Fruit fly (Drosophila melanogaster) whole organism, prepupa: ENCODE measurements around the gene CG6962.

Experiments
- CG15336 ChIP-seq: fragments of 200-800 bp; sonication (Bioruptor generic); IDR thresholded peaks from 2 replicates; pipeline ENCODE4 v1.3.6; 2022; ENCODE audit warnings: missing biosample characterization, missing genetic modification characterization
- CG1621 ChIP-seq: fragments of 200-800 bp; sonication (Bioruptor generic); optimal IDR thresholded peaks from 3 replicates; lab custom pipeline; 2018; ENCODE audit warnings: missing biosample characterization, mild to moderate bottlenecking, missing genetic modification characterization
- CG16779 ChIP-seq: fragments of 200-800 bp; sonication (Bioruptor generic); optimal IDR thresholded peaks from 3 replicates; lab custom pipeline; 2017; ENCODE audit warnings: missing biosample characterization, mild to moderate bottlenecking, missing genetic modification characterization
- CG3032 ChIP-seq: fragments of 200-800 bp; optimal IDR thresholded peaks from 2 replicates; lab custom pipeline; 2019; ENCODE audit warnings: missing biosample characterization, mild to moderate bottlenecking, missing genetic modification characterization, moderate library complexity
- CG6808 ChIP-seq: fragments of 200-800 bp; sonication (Bioruptor generic); optimal IDR thresholded peaks from 3 replicates; lab custom pipeline; 2017; ENCODE audit warnings: missing biosample characterization, missing genetic modification characterization, mild to moderate bottlenecking, moderate library complexity, missing genetic modification reagents
- CG6854 ChIP-seq: fragments of 200-800 bp; sonication (Bioruptor generic); optimal IDR thresholded peaks from 2 replicates; lab custom pipeline; 2017; ENCODE audit warnings: missing biosample characterization, mild to moderate bottlenecking, missing genetic modification characterization
- CG8632 ChIP-seq: fragments of 200-800 bp; sonication (Bioruptor generic); optimal IDR thresholded peaks from 3 replicates; lab custom pipeline; 2016; ENCODE audit warnings: missing biosample characterization, missing genetic modification characterization
- Gug ChIP-seq: fragments of 200-800 bp; sonication (Bioruptor generic); IDR thresholded peaks from 2 replicates; pipeline ENCODE4 v1.3.6; 2022; ENCODE audit warnings: missing biosample characterization, missing genetic modification characterization
- Hr39 ChIP-seq: fragments of 200-800 bp; sonication (Bioruptor generic); optimal IDR thresholded peaks from 2 replicates; lab custom pipeline; 2016; ENCODE audit warnings: missing biosample characterization, missing genetic modification characterization
- Smox ChIP-seq: fragments of 200-800 bp; sonication (Bioruptor generic); optimal IDR thresholded peaks from 3 replicates; lab custom pipeline; 2016; ENCODE audit warnings: missing biosample characterization, missing genetic modification characterization
- esn ChIP-seq: fragments of 200-800 bp; sonication (Bioruptor generic); optimal IDR thresholded peaks from 2 replicates; lab custom pipeline; 2016; ENCODE audit warnings: missing biosample characterization, mild to moderate bottlenecking, missing genetic modification characterization, moderate library complexity
- fkh ChIP-seq: fragments of 200-800 bp; sonication (Bioruptor generic); optimal IDR thresholded peaks from 3 replicates; lab custom pipeline; 2017; ENCODE audit warnings: missing biosample characterization, mild to moderate bottlenecking, missing genetic modification characterization, moderate library complexity
- ss ChIP-seq, 2 experiments: fragments of 200-800 bp; sonication (Bioruptor generic); optimal IDR thresholded peaks; 2 replicates in 1 of 2; 3 replicates in 1 of 2; lab custom pipeline; 2017 to 2018; ENCODE audit warnings: mild to moderate bottlenecking in 2 of 2, missing biosample characterization in 2 of 2, missing genetic modification characterization in 2 of 2, moderate library complexity in 1 of 2
- svp ChIP-seq: fragments of 200-800 bp; sonication (Bioruptor generic); peaks from one replicate; lab custom pipeline; 2016; ENCODE audit warnings: missing biosample characterization, missing genetic modification characterization

dm6 chr3R:11850917-11851897, 31.1 kb downstream of the CG6962 start:
- TF ChIP-seq CG6854 (peak; percentile 10), Smox (GFP tag; lab: Kevin White, UChicago) (peak; percentile 69), fkh (peak; percentile 56), CG6808 (GFP tag; lab: Kevin White, UChicago) (peak; percentile 79), Gug (GFP tag; lab: Robert Waterston, UW) (peak; percentile 86), CG15336 (peak; percentile 97), ss (GFP tag; optimal IDR thresholded peaks at IDR 0.05; lab: Kevin White, UChicago) (peak; percentile 68 to 75), CG16779 (tag; lab: Kevin White, UChicago) (peak; percentile 87), CG1621 (tag; lab: Kevin White, UChicago) (peak; percentile 76), CG8632 (GFP tag; lab: Kevin White, UChicago) (peak; percentile 72), svp (peak; percentile 92), Hr39 (GFP tag; lab: Kevin White, UChicago) (peak; percentile 80), CG3032 (tag; lab: Kevin White, UChicago) (peak; percentile 84), esn (GFP tag; lab: Kevin White, UChicago) (peak; percentile 76)
